Worm (Caenorhabditis elegans) whole organism, young adult: ENCODE measurements around the gene Y39A1A.24.

Experiments
- B0261.1 ChIP-seq: sonication (generic microtip); optimal IDR thresholded peaks from 2 replicates; lab custom pipeline; 2016; ENCODE audit warnings: mild to moderate bottlenecking, missing genetic modification characterization, moderate library complexity, missing compliant biosample characterization
- F22D6.2 ChIP-seq: sonication (generic microtip); optimal IDR thresholded peaks from 2 replicates; lab custom pipeline; 2016; ENCODE audit warnings: mild to moderate bottlenecking, missing genetic modification characterization, missing compliant biosample characterization
- F23B12.7 ChIP-seq: sonication (generic microtip); optimal IDR thresholded peaks from 2 replicates; lab custom pipeline; 2017; ENCODE audit warnings: missing genetic modification characterization, mild to moderate bottlenecking, missing compliant biosample characterization, antibody characterized with exemption, moderate library complexity; ENCODE audit not compliant: insufficient read depth
- F33H1.4 ChIP-seq: fragments of 200-800 bp; sonication (Bioruptor generic); IDR thresholded peaks from 2 replicates; pipeline ENCODE4 v1.3.6; 2022; ENCODE audit warnings: missing genetic modification reagents, missing genetic modification characterization, missing compliant biosample characterization
- F37B4.10 ChIP-seq: fragments of 200-800 bp; sonication (Bioruptor generic); IDR thresholded peaks from 2 replicates; pipeline ENCODE4 v1.3.6; 2022; ENCODE audit warnings: missing genetic modification characterization, missing compliant biosample characterization
- F57A8.1 ChIP-seq: fragments of 200-800 bp; sonication (Bioruptor generic); optimal IDR thresholded peaks from 2 replicates; lab custom pipeline; 2018; ENCODE audit warnings: mild to moderate bottlenecking, missing genetic modification characterization, moderate library complexity, missing compliant biosample characterization
- F57C9.4 ChIP-seq: sonication (generic microtip); optimal IDR thresholded peaks from 2 replicates; lab custom pipeline; 2017; ENCODE audit warnings: mild to moderate bottlenecking, missing genetic modification characterization, missing compliant biosample characterization
- Y53F4B.3 ChIP-seq: fragments of 200-800 bp; sonication (Bioruptor generic); IDR thresholded peaks from 2 replicates; pipeline ENCODE4 v1.3.6; 2022; ENCODE audit warnings: missing genetic modification reagents, missing genetic modification characterization, missing compliant biosample characterization
- Y56A3A.18 ChIP-seq: fragments of 200-800 bp; sonication (Bioruptor generic); IDR thresholded peaks from 2 replicates; pipeline ENCODE4 v1.3.6; 2022; ENCODE audit warnings: missing genetic modification reagents, missing genetic modification characterization, missing compliant biosample characterization
- akir-1 ChIP-seq: fragments of 200-800 bp; sonication (Bioruptor generic); optimal IDR thresholded peaks from 2 replicates; lab custom pipeline; 2018; ENCODE audit warnings: mild to moderate bottlenecking, missing genetic modification characterization, moderate library complexity, missing compliant biosample characterization
- athp-1 ChIP-seq: sonication (generic microtip); optimal IDR thresholded peaks from 2 replicates; lab custom pipeline; 2017; ENCODE audit warnings: mild to moderate bottlenecking, missing genetic modification characterization, missing compliant biosample characterization
- attf-3 ChIP-seq: fragments of 200-800 bp; sonication (Bioruptor generic); conservative IDR thresholded peaks from 2 replicates; pipeline ENCODE4 v1.3.6; 2022; ENCODE audit warnings: missing genetic modification reagents, missing genetic modification characterization, missing compliant biosample characterization
- attf-5 ChIP-seq: fragments of 200-800 bp; sonication (Bioruptor generic); optimal IDR thresholded peaks from 2 replicates; lab custom pipeline; 2018; ENCODE audit warnings: mild to moderate bottlenecking, missing genetic modification characterization, missing compliant biosample characterization
- cebp-1 ChIP-seq, 2 experiments: fragments of 200-800 bp in 1 of 2; sonication (Bioruptor generic) in 1 of 2; sonication (generic microtip) in 1 of 2; IDR thresholded peaks in 1 of 2; optimal IDR thresholded peaks in 1 of 2; 2 replicates each; pipeline versions ENCODE4 v1.3.6 to Lab custom; 2017 to 2022; ENCODE audit warnings: missing compliant biosample characterization in 2 of 2, missing genetic modification characterization in 2 of 2, mild to moderate bottlenecking in 1 of 2, missing genetic modification reagents in 1 of 2, moderate library complexity in 1 of 2
- ceh-40 ChIP-seq: fragments of 200-800 bp; sonication (Bioruptor generic); IDR thresholded peaks from 2 replicates; pipeline ENCODE4 v1.3.6; 2022; ENCODE audit warnings: missing genetic modification characterization, missing compliant biosample characterization
- ceh-79 ChIP-seq: sonication (generic microtip); optimal IDR thresholded peaks from 2 replicates; lab custom pipeline; 2017; ENCODE audit warnings: mild to moderate bottlenecking, missing genetic modification characterization, missing compliant biosample characterization
- die-1 ChIP-seq: sonication (generic microtip); optimal IDR thresholded peaks from 2 replicates; lab custom pipeline; 2016; ENCODE audit warnings: missing genotype, mild to moderate bottlenecking, missing genetic modification characterization, missing compliant biosample characterization
- dox-1 ChIP-seq: fragments of 200-800 bp; sonication (Bioruptor generic); IDR thresholded peaks from 2 replicates; pipeline ENCODE4 v1.3.6; 2022; ENCODE audit warnings: missing genetic modification reagents, missing genetic modification characterization, missing compliant biosample characterization
- dpff-1 ChIP-seq: sonication (generic microtip); optimal IDR thresholded peaks from 2 replicates; lab custom pipeline; 2017; ENCODE audit warnings: mild to moderate bottlenecking, missing genetic modification characterization, missing compliant biosample characterization
- egrh-3 ChIP-seq: fragments of 200-800 bp; sonication (Bioruptor generic); IDR thresholded peaks from 2 replicates; pipeline ENCODE4 v1.3.6; 2022; ENCODE audit warnings: missing genetic modification reagents, missing genetic modification characterization, missing compliant biosample characterization
- ekl-4 ChIP-seq: fragments of 200-800 bp; sonication (Bioruptor generic); IDR thresholded peaks from 2 replicates; pipeline ENCODE4 v1.3.6; 2022; ENCODE audit warnings: missing genetic modification reagents, missing genetic modification characterization, missing compliant biosample characterization
- hmg-1.2 ChIP-seq: fragments of 200-800 bp; sonication (Bioruptor generic); IDR thresholded peaks from 2 replicates; pipeline ENCODE4 v1.3.6; 2022; ENCODE audit warnings: missing genetic modification reagents, missing genetic modification characterization, missing compliant biosample characterization
- hsf-1 ChIP-seq: fragments of 200-800 bp; sonication (Bioruptor generic); IDR thresholded peaks from 2 replicates; pipeline ENCODE4 v1.3.6; 2022; ENCODE audit warnings: missing genetic modification reagents, missing genetic modification characterization, missing compliant biosample characterization
- lag-1 ChIP-seq: fragments of 200-800 bp; sonication (Bioruptor generic); IDR thresholded peaks from 2 replicates; pipeline ENCODE4 v1.3.6; 2022; ENCODE audit warnings: missing genetic modification reagents, missing genetic modification characterization, missing compliant biosample characterization
- lsy-27 ChIP-seq: sonication (generic microtip); optimal IDR thresholded peaks from 2 replicates; lab custom pipeline; 2017; ENCODE audit warnings: missing genetic modification characterization, mild to moderate bottlenecking, missing compliant biosample characterization, antibody characterized with exemption, missing genotype, borderline replicate concordance; ENCODE audit not compliant: insufficient read depth
- madf-8 ChIP-seq: fragments of 200-800 bp; sonication (Bioruptor generic); conservative IDR thresholded peaks from 2 replicates; pipeline ENCODE4 v1.3.6; 2022; ENCODE audit warnings: missing genetic modification reagents, missing genetic modification characterization, missing compliant biosample characterization
- mel-28 ChIP-seq: sonication (generic microtip); optimal IDR thresholded peaks from 2 replicates; lab custom pipeline; 2016; ENCODE audit warnings: borderline replicate concordance, mild to moderate bottlenecking, missing genetic modification characterization, missing compliant biosample characterization
- nhr-120 ChIP-seq: fragments of 200-800 bp; sonication (Bioruptor generic); IDR thresholded peaks from 2 replicates; pipeline ENCODE4 v1.3.6; 2022; ENCODE audit warnings: missing genetic modification characterization, missing compliant biosample characterization
- nhr-27 ChIP-seq: fragments of 200-800 bp; sonication (Bioruptor generic); optimal IDR thresholded peaks from 2 replicates; lab custom pipeline; 2018; ENCODE audit warnings: mild to moderate bottlenecking, missing genetic modification characterization, moderate library complexity, missing compliant biosample characterization
- pbrm-1 ChIP-seq: fragments of 200-800 bp; sonication (Bioruptor generic); IDR thresholded peaks from 2 replicates; pipeline ENCODE4 v1.3.6; 2022; ENCODE audit warnings: missing genetic modification reagents, missing genetic modification characterization, missing compliant biosample characterization
- rec-8 ChIP-seq, 2 experiments: sonication (generic microtip); optimal IDR thresholded peaks; 2 replicates each; lab custom pipeline; 2016; ENCODE audit warnings: mild to moderate bottlenecking in 2 of 2, missing genetic modification characterization in 2 of 2, missing genetic modification reagents in 2 of 2, missing genotype in 2 of 2, missing biosample characterization in 1 of 2, missing compliant biosample characterization in 1 of 2, moderate library complexity in 1 of 2
- repo-1 ChIP-seq: sonication (generic microtip); optimal IDR thresholded peaks from 2 replicates; lab custom pipeline; 2017; ENCODE audit warnings: mild to moderate bottlenecking, missing genetic modification characterization, missing compliant biosample characterization
- rpc-1 ChIP-seq, 2 experiments: fragments of 150-350 bp in 1 of 2; sonication (generic microtip) in 1 of 2; optimal IDR thresholded peaks; 2 replicates each; lab custom pipeline; 2014 to 2018; ENCODE audit warnings: missing biosample characterization in 1 of 2, missing genetic modification characterization in 1 of 2, missing genetic modification reagents in 1 of 2, missing genotype in 1 of 2
- tlf-1 ChIP-seq: fragments of 200-800 bp; sonication (Bioruptor generic); optimal IDR thresholded peaks from 2 replicates; lab custom pipeline; 2018; ENCODE audit warnings: mild to moderate bottlenecking, missing genetic modification characterization, missing compliant biosample characterization
- unc-130 ChIP-seq: sonication (generic microtip); optimal IDR thresholded peaks from 2 replicates; lab custom pipeline; 2016; ENCODE audit warnings: missing genetic modification reagents, missing genetic modification characterization, missing compliant biosample characterization
- unc-62 ChIP-seq: fragments of 150-350 bp; optimal IDR thresholded peaks from 2 replicates; lab custom pipeline; 2014; ENCODE audit warnings: missing biosample characterization, missing genetic modification reagents, missing genetic modification characterization
- xnd-1 ChIP-seq: sonication (generic microtip); optimal IDR thresholded peaks from 2 replicates; lab custom pipeline; 2016; ENCODE audit warnings: missing genotype, missing genetic modification reagents, missing genetic modification characterization, missing compliant biosample characterization
- zfh-2 ChIP-seq: fragments of 200-800 bp; sonication (Bioruptor generic); conservative IDR thresholded peaks from 2 replicates; pipeline ENCODE4 v1.3.6; 2022; ENCODE audit warnings: missing genetic modification reagents, missing genetic modification characterization, missing compliant biosample characterization
- ztf-22 ChIP-seq: fragments of 200-800 bp; sonication (Bioruptor generic); optimal IDR thresholded peaks from 2 replicates; lab custom pipeline; 2018; ENCODE audit warnings: mild to moderate bottlenecking, missing genetic modification characterization, moderate library complexity, missing compliant biosample characterization
- ztf-26 ChIP-seq: sonication (generic microtip); optimal IDR thresholded peaks from 2 replicates; lab custom pipeline; 2017; ENCODE audit warnings: missing genetic modification characterization, missing compliant biosample characterization
- ztf-28 ChIP-seq: fragments of 200-800 bp; sonication (Bioruptor generic); IDR thresholded peaks from 2 replicates; pipeline ENCODE4 v1.3.6; 2022; ENCODE audit warnings: missing genetic modification reagents, missing genetic modification characterization, missing compliant biosample characterization

The Y39A1A.24 gene

DNA sequence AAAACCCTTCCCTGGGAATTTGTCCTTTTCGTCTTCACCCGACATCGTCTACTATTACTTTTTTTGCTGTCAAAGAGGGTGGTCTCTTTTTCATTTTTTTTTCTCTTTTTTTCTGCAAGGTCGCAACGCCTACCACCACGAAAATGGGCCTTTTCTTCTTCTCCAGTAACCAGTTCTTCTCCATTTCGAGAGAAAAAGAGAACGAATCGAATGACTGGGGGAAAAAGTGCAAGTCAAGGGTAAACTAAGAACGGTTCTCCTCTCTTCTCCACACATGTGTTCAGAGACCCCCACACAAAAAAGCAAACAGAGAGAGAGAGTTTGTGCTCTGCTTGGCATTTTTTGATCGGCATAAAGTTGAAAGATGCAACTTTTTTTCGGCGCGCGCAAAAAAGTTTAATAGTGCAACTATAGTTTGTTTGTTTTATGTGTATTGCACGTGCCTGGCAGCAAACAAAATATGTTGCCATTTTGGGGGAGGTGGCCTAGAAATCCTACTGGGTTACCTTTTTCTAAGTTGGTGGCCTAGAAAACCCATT lies 24.1 kb downstream of the Y39A1A.24 start:
- TF ChIP-seq attf-3 (no peak), F57A8.1 (GFP tag; lab: Kevin White, UChicago) (no peak), ztf-28 (GFP tag; lab: Robert Waterston, UW) (no peak), dox-1 (GFP tag; lab: Robert Waterston, UW) (no peak), B0261.1 (tag; lab: Kevin White, UChicago) (no peak), Y53F4B.3 (GFP tag; lab: Robert Waterston, UW) (no peak), repo-1 (tag; lab: Kevin White, UChicago) (no peak), akir-1 (GFP tag; lab: Kevin White, UChicago) (no peak), lag-1 (GFP tag; lab: Robert Waterston, UW) (no peak)

DNA sequence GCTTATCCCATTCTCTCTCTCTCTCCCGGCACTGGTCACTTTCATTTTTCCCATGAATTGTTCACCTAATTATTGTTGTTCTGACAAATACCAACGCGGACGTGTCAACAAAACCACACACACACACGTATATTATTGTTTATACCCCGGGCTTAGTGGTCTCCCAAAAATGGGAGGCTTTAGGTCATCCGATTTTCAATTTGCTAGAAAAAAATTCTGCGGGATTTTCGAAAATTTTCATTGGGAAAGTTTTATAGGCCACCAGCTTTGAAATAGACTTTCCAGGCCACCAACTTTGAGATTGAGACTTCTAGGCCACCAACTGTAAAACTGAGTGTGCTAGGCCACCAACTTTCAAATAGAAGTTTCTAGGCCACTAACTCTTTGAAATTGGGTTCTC lies 25.5 kb downstream of the Y39A1A.24 start:
- TF ChIP-seq lsy-27 (tag; lab: Kevin White, UChicago) (no peak), pbrm-1 (GFP tag; lab: Robert Waterston, UW) (no peak), hmg-1.2 (GFP tag; lab: Robert Waterston, UW) (0 out of 2 replicates have a peak, but pooled peaks have one; percentile 24)

DNA sequence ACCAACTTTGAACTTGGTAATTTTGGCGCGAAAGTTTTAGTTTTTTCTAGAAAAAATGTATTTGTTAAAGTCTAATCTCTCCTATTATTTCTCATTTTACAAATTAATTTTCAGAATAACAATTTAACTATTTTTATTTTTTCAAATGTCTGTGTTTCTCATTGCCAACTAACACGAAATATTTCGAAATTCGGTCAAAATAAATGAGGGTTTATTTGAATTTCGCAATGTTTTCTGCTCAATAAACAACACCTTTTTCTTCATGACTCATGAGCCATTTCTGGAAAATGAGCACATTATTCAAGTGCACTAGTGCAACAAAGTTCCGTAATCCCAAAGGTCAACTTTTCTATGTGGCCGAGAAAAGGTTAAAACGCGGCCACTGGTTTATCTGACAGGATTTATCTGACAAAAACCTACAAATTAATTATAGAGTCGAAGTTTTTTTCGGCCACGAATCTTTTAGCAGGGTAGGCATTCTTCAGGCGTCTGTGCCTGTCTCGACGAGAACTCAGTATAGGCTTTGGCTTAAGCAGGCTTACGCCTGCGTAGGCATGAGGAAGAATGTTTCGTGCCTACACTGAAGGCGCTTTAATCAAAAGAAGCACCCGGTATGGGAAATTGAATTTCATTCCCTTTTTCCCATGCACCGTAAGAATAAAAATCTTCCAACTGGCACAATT lies 26.0 kb downstream of the Y39A1A.24 start, which contains the start of gene Y39A1A.27:
Gene Y39A1A.27 (plus strand): TSS at position 633 of the 683 bp plus-strand sequence.
- no peak for TF ChIP-seq ekl-4 (GFP tag; lab: Robert Waterston, UW)
- no peak for TF ChIP-seq cebp-1 (GFP tag; IDR thresholded peaks at IDR 0.05; lab: Robert Waterston, UW)
- peak; percentile 87 for TF ChIP-seq cebp-1 (tag; optimal IDR thresholded peaks at IDR 0.05; lab: Kevin White, UChicago)
- TF ChIP-seq, all 124 proteins: peak for 1

DNA sequence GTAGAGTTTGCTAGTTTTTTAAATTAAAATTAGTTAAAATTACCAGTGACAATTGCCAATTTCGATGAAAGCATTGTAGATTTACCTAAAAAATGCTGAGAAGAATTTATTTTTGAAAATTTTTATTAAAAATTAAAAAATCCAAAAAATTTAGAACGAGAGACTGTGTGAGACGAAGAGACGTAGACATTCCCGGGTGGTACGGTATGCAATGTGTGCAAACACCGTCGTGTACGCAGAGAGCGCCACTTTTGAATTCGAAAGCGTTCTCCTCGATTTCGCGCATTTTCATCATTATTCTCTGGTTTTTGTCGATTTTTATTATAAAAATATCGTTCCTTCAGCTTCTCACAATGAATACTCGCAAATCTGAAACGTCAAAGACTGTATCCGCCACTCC lies 30.3 kb downstream of the Y39A1A.24 start, which contains the start of the genes dhs-11 and orc-1:
Gene dhs-11 (minus strand): TSS at position 85 of the 400 bp plus-strand sequence.
Gene orc-1 (plus strand): TSS at position 349 of the 400 bp plus-strand sequence.
- no peak for TF ChIP-seq F57C9.4 (tag; lab: Kevin White, UChicago)
- TF ChIP-seq athp-1 = no peak
- TF ChIP-seq ztf-28 (GFP tag; lab: Robert Waterston, UW) = no peak
- TF ChIP-seq ceh-40 (GFP tag; lab: Robert Waterston, UW) = no peak
- TF ChIP-seq mel-28 (tag; lab: Kevin White, UChicago) = no peak
- TF ChIP-seq unc-130 (GFP tag; lab: Kevin White, UChicago) = peak; percentile 24
- TF ChIP-seq zfh-2 (GFP tag; lab: Robert Waterston, UW) = no peak
- TF ChIP-seq die-1 = no peak
- TF ChIP-seq F22D6.2 (tag; lab: Kevin White, UChicago) = no peak
- peak; percentile 66 for TF ChIP-seq F33H1.4 (GFP tag; lab: Robert Waterston, UW)
- no peak for TF ChIP-seq rec-8 (tag; optimal IDR thresholded peaks at IDR 0.05; lab: Kevin White, UChicago)
- no peak for TF ChIP-seq egrh-3 (GFP tag; lab: Robert Waterston, UW)
- no peak for TF ChIP-seq tlf-1 (GFP tag; lab: Kevin White, UChicago)
- no peak for TF ChIP-seq F37B4.10 (GFP tag; lab: Robert Waterston, UW)
- TF ChIP-seq nhr-120 (GFP tag; lab: Robert Waterston, UW) = no peak
- no peak for TF ChIP-seq ztf-26
- no peak for TF ChIP-seq nhr-27 (tag; lab: Kevin White, UChicago)
- TF ChIP-seq unc-62 (GFP tag; lab: Kevin White, UChicago) = no peak
- TF ChIP-seq Y56A3A.18 = no peak
- peak; percentile 58; the same call in 1 of the 2 replicates for TF ChIP-seq madf-8 (GFP tag; lab: Robert Waterston, UW)
- no peak for TF ChIP-seq hsf-1 (GFP tag; lab: Robert Waterston, UW)
- peak; percentile 17 for TF ChIP-seq xnd-1 (tag; lab: Kevin White, UChicago)
- no peak for TF ChIP-seq dpff-1
- TF ChIP-seq ztf-22 (GFP tag; lab: Kevin White, UChicago) = no peak
- TF ChIP-seq F23B12.7 = no peak
- peak; percentile 41 for TF ChIP-seq attf-5 (GFP tag; lab: Kevin White, UChicago)
- no peak for TF ChIP-seq ceh-79 (tag; lab: Kevin White, UChicago)
- TF ChIP-seq rpc-1 (optimal IDR thresholded peaks at IDR 0.05; lab: Kevin White, UChicago) = no peak
- no peak for TF ChIP-seq rpc-1 (tag; optimal IDR thresholded peaks at IDR 0.05; lab: Kevin White, UChicago)
